Worm (Caenorhabditis elegans) whole organism, L3 larva: ENCODE measurements around the gene F21C10.3.

Experiments
- R02D3.7 ChIP-seq: fragments of 150-350 bp; optimal IDR thresholded peaks from 2 replicates; lab custom pipeline; 2014; ENCODE audit warnings: missing biosample characterization, missing genetic modification characterization
- ZK546.5 ChIP-seq: sonication (generic microtip); optimal IDR thresholded peaks from 2 replicates; lab custom pipeline; 2017; ENCODE audit warnings: missing biosample characterization, missing genetic modification characterization
- ama-1 ChIP-seq: fragments of 150-350 bp; optimal IDR thresholded peaks from 2 replicates; lab custom pipeline; 2018
- ceh-16 ChIP-seq: sonication (generic microtip); optimal IDR thresholded peaks from 2 replicates; lab custom pipeline; 2017; ENCODE audit warnings: missing biosample characterization, missing genetic modification characterization
- ceh-28 ChIP-seq: fragments of 150-350 bp; optimal IDR thresholded peaks from 2 replicates; lab custom pipeline; 2014; ENCODE audit warnings: missing biosample characterization, missing genetic modification reagents, missing genetic modification characterization
- ceh-82 ChIP-seq: fragments of 150-350 bp; optimal IDR thresholded peaks from 2 replicates; lab custom pipeline; 2014; ENCODE audit warnings: missing biosample characterization, missing genetic modification characterization
- ceh-9 ChIP-seq: sonication (generic microtip); optimal IDR thresholded peaks from 2 replicates; lab custom pipeline; 2018; ENCODE audit warnings: missing biosample characterization, missing genetic modification characterization
- daf-12 ChIP-seq: fragments of 150-350 bp; optimal IDR thresholded peaks from 2 replicates; lab custom pipeline; 2014; ENCODE audit warnings: missing biosample characterization, missing genetic modification reagents, missing genetic modification characterization
- egl-5 ChIP-seq: fragments of 150-350 bp; optimal IDR thresholded peaks from 2 replicates; lab custom pipeline; 2017; ENCODE audit warnings: missing biosample characterization, missing genetic modification reagents, missing genetic modification characterization, inconsistent platforms
- elt-1 ChIP-seq: fragments of 150-350 bp; optimal IDR thresholded peaks from 2 replicates; lab custom pipeline; 2014; ENCODE audit warnings: missing biosample characterization, missing genetic modification characterization
- elt-2 ChIP-seq: sonication (generic microtip); optimal IDR thresholded peaks from 2 replicates; lab custom pipeline; 2016; ENCODE audit warnings: missing genetic modification reagents, mild to moderate bottlenecking, missing genetic modification characterization, missing compliant biosample characterization
- elt-3 ChIP-seq, 3 experiments: fragments of 150-350 bp in 1 of 3; sonication (generic microtip) in 2 of 3; optimal IDR thresholded peaks; 2 replicates in 2 of 3; 4 replicates in 1 of 3; lab custom pipeline; 2014 to 2017; ENCODE audit warnings: missing biosample characterization in 3 of 3, missing genetic modification characterization in 3 of 3
- eor-1 ChIP-seq, 2 experiments: fragments of 150-350 bp; optimal IDR thresholded peaks; 2 replicates each; lab custom pipeline; 2014 to 2018; ENCODE audit warnings: missing biosample characterization in 2 of 2, missing genetic modification characterization in 2 of 2
- fkh-10 ChIP-seq: sonication (generic microtip); optimal IDR thresholded peaks from 2 replicates; lab custom pipeline; 2017; ENCODE audit warnings: missing biosample characterization, missing genetic modification reagents, missing genetic modification characterization
- fkh-2 ChIP-seq: fragments of 150-350 bp; optimal IDR thresholded peaks from 2 replicates; lab custom pipeline; 2014; ENCODE audit warnings: missing biosample characterization, missing genetic modification reagents, missing genetic modification characterization
- fos-1 ChIP-seq: fragments of 150-350 bp; optimal IDR thresholded peaks from 2 replicates; lab custom pipeline; 2014; ENCODE audit warnings: missing biosample characterization, missing genetic modification characterization
- jun-1 ChIP-seq: fragments of 150-350 bp; optimal IDR thresholded peaks from 2 replicates; lab custom pipeline; 2014; ENCODE audit warnings: missing biosample characterization, missing genetic modification reagents, missing genetic modification characterization
- lin-15B ChIP-seq: fragments of 150-350 bp; optimal IDR thresholded peaks from 2 replicates; lab custom pipeline; 2014; ENCODE audit warnings: missing biosample characterization, missing genetic modification characterization
- lin-39 ChIP-seq: fragments of 150-350 bp; optimal IDR thresholded peaks from 2 replicates; lab custom pipeline; 2018; ENCODE audit warnings: missing biosample characterization, missing genetic modification reagents, missing genetic modification characterization
- lsy-12 ChIP-seq: sonication (generic microtip); optimal IDR thresholded peaks from 2 replicates; lab custom pipeline; 2016; ENCODE audit warnings: mild to moderate bottlenecking, missing genetic modification characterization, missing compliant biosample characterization
- mdl-1 ChIP-seq: fragments of 150-350 bp; optimal IDR thresholded peaks from 2 replicates; lab custom pipeline; 2014; ENCODE audit warnings: missing biosample characterization, missing genetic modification characterization
- mml-1 ChIP-seq: fragments of 150-350 bp; sonication (generic microtip); optimal IDR thresholded peaks from 3 replicates; lab custom pipeline; 2014; ENCODE audit warnings: missing biosample characterization, missing genetic modification characterization
- nfya-1 ChIP-seq: sonication (generic microtip); optimal IDR thresholded peaks from 2 replicates; lab custom pipeline; 2017; ENCODE audit warnings: missing genetic modification characterization, mild to moderate bottlenecking, missing compliant biosample characterization, antibody characterized with exemption, moderate library complexity; ENCODE audit not compliant: insufficient read depth
- nhr-11 ChIP-seq: fragments of 150-350 bp; optimal IDR thresholded peaks from 2 replicates; lab custom pipeline; 2014; ENCODE audit warnings: missing biosample characterization, missing genetic modification characterization
- nhr-12 ChIP-seq: fragments of 150-350 bp; optimal IDR thresholded peaks from 2 replicates; lab custom pipeline; 2014; ENCODE audit warnings: missing biosample characterization, missing genetic modification characterization
- nhr-23 ChIP-seq: fragments of 150-350 bp; optimal IDR thresholded peaks from 2 replicates; lab custom pipeline; 2014; ENCODE audit warnings: missing biosample characterization, missing genetic modification reagents, missing genetic modification characterization
- nhr-237 ChIP-seq: fragments of 150-350 bp; optimal IDR thresholded peaks from 2 replicates; lab custom pipeline; 2014; ENCODE audit warnings: missing biosample characterization, missing genetic modification characterization
- nhr-25 ChIP-seq: sonication (generic microtip); optimal IDR thresholded peaks from 2 replicates; lab custom pipeline; 2017; ENCODE audit warnings: missing biosample characterization, missing genetic modification characterization
- nhr-43 ChIP-seq: sonication (generic microtip); optimal IDR thresholded peaks from 2 replicates; lab custom pipeline; 2016; ENCODE audit warnings: mild to moderate bottlenecking, missing genetic modification characterization, missing compliant biosample characterization; ENCODE audit not compliant: poor library complexity, severe bottlenecking
- nhr-67 ChIP-seq: fragments of 150-350 bp; optimal IDR thresholded peaks from 2 replicates; lab custom pipeline; 2014; ENCODE audit warnings: missing biosample characterization, missing genetic modification characterization
- nhr-76 ChIP-seq: fragments of 150-350 bp; sonication (generic microtip); optimal IDR thresholded peaks from 5 replicates; lab custom pipeline; 2014; ENCODE audit warnings: missing biosample characterization, missing genetic modification characterization
- nhr-77 ChIP-seq: fragments of 150-350 bp; optimal IDR thresholded peaks from 2 replicates; lab custom pipeline; 2014; ENCODE audit warnings: missing biosample characterization, missing genetic modification characterization
- pha-4 ChIP-seq: fragments of 150-350 bp; optimal IDR thresholded peaks from 2 replicates; lab custom pipeline; 2014; ENCODE audit warnings: missing biosample characterization, missing genetic modification reagents, missing genetic modification characterization
- pqm-1 ChIP-seq: fragments of 150-350 bp; optimal IDR thresholded peaks from 2 replicates; lab custom pipeline; 2017; ENCODE audit warnings: missing biosample characterization, missing genetic modification characterization, inconsistent platforms
- sea-2 ChIP-seq: fragments of 150-350 bp; sonication (generic microtip); optimal IDR thresholded peaks from 4 replicates; lab custom pipeline; 2014; ENCODE audit warnings: missing biosample characterization, missing genetic modification reagents, missing genetic modification characterization
- snpc-4 ChIP-seq: fragments of 150-350 bp; optimal IDR thresholded peaks from 2 replicates; lab custom pipeline; 2014; ENCODE audit warnings: missing biosample characterization, missing genetic modification characterization
- tbx-2 ChIP-seq: sonication (generic microtip); optimal IDR thresholded peaks from 2 replicates; lab custom pipeline; 2016; ENCODE audit warnings: mild to moderate bottlenecking, missing genetic modification characterization, missing compliant biosample characterization
- unc-39 ChIP-seq: sonication (generic microtip); optimal IDR thresholded peaks from 4 replicates; lab custom pipeline; 2017; ENCODE audit warnings: missing biosample characterization, missing genetic modification characterization
- unc-62 ChIP-seq: fragments of 150-350 bp; sonication (generic microtip); optimal IDR thresholded peaks from 4 replicates; lab custom pipeline; 2014; ENCODE audit warnings: missing biosample characterization, missing genetic modification reagents, missing genetic modification characterization
- ztf-11 ChIP-seq: fragments of 150-350 bp; optimal IDR thresholded peaks from 2 replicates; lab custom pipeline; 2014; ENCODE audit warnings: missing biosample characterization, missing genetic modification characterization
- ztf-4 ChIP-seq: fragments of 150-350 bp; optimal IDR thresholded peaks from 2 replicates; lab custom pipeline; 2014; ENCODE audit warnings: missing biosample characterization, missing genetic modification characterization

The F21C10.3 gene

DNA sequence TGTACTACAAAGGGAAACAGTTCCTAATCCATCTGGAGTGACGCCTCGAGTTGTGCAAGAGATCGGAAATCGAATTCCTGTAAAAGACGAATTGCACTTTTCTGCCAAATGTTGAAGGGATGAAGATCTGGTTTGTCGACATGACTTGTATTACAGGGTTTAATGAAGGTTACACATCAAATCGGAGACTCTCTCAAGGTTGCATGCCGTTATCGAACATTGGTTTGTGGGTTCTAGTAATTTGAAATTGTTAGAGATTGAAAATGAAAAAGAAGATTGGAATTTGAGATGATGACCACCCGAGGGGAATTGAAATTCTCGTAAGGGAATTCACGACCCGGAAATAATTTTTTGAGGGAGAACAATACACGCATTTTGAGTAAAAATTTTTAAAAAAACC, 38.4 kb downstream of the F21C10.3 start:
- TF ChIP-seq elt-1 (tag; lab: Kevin White, UChicago) (peak; percentile 73), nhr-23 (peak; percentile 23), elt-3 (tag; optimal IDR thresholded peaks at IDR 0.05; lab: Kevin White, UChicago) (no peak), nhr-25 (tag; lab: Kevin White, UChicago) (peak; percentile 76)

DNA sequence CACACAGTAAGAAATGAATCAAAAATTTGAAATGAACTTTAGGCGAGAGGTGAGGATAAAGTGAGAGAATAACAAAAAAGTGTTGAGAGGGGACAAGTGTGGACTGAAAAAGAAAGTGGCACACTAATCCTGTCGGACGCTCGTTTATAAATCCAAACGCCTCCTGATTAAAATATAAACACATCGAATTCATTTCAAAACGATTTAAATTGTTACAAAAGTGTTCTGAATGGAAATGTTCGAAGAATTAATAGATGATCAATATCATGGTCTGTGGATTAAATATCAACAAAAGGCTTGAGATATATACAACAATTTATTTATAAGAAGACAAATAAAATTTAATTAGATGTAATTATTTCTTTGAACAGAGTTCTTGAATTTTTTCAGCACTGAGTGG, 40.2 kb downstream of the F21C10.3 start, which contains the start of gene B0222.11:
Gene B0222.11 (minus strand): TSS at position 101 of the 400 bp plus-strand sequence.
- TF ChIP-seq elt-1 (tag; lab: Kevin White, UChicago) = no peak
- no peak for TF ChIP-seq nhr-67
- TF ChIP-seq fos-1 (tag; lab: Kevin White, UChicago) = no peak
- no peak for TF ChIP-seq eor-1 (tag; optimal IDR thresholded peaks at IDR 0.05; lab: Kevin White, UChicago)
- no peak for TF ChIP-seq sea-2 (GFP tag; lab: Kevin White, UChicago)

DNA sequence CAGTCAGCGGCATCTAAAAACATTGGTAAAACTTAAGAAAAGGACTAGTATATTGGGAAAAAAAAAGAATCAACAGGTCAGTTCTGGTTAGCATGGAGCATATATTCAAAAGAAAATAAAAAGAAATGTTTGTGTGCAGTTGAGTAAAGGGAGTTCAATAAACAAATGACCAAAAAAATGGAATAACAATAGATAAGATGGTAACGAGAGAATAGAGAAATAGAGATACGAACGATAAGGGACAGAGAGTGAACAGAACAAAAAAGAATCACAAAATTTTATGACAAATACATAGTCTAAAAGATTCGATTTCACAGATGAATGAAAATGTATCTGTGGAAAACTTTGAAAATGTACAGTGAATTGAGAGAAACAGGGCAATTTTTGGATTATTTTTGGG, 45.1 kb downstream of the F21C10.3 start, which contains the start of gene gad-3:
Gene gad-3 (minus strand): TSS at position 17 of the 400 bp plus-strand sequence.
- TF ChIP-seq ceh-28 (tag; lab: Kevin White, UChicago) (no peak), pqm-1 (tag; lab: Kevin White, UChicago) (peak; percentile 52), elt-2 (tag; lab: Kevin White, UChicago) (peak; percentile 63), ama-1 (lab: Kevin White, UChicago) (no peak), pha-4 (tag; lab: Kevin White, UChicago) (peak; percentile 52), lin-39 (no peak)
- TF ChIP-seq, all 47 proteins: peak for 3

DNA sequence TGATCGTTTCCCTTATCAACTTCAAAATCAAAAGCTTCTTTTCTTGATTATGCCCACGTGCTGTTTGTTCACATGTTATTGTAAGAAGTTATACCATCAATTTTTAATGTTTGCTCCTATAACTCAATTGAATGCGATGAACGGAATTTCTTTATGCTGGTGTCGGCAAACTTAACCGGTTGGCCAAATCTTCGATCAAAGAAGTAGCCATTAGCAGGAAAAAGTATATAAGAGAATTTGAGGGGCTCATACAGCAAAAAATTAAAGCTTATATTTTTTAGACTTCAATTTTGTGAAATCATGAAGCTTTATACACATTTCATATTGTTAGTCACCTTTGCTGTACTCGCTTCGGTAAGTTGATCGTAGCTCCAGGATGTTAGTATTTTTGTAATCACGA, 45.9 kb downstream of the F21C10.3 start, which contains the start of gene pqn-16:
Gene pqn-16 (plus strand): TSS at position 301 of the 400 bp plus-strand sequence.
- TF ChIP-seq ZK546.5 (tag; lab: Kevin White, UChicago) (no peak), mml-1 (tag; lab: Kevin White, UChicago) (no peak), nhr-237 (tag; lab: Kevin White, UChicago) (no peak), ama-1 (lab: Kevin White, UChicago) (no peak), fos-1 (tag; lab: Kevin White, UChicago) (no peak), tbx-2 (no peak), nhr-12 (tag; lab: Kevin White, UChicago) (no peak), fkh-2 (tag; lab: Kevin White, UChicago) (no peak), nhr-25 (tag; lab: Kevin White, UChicago) (no peak)

DNA sequence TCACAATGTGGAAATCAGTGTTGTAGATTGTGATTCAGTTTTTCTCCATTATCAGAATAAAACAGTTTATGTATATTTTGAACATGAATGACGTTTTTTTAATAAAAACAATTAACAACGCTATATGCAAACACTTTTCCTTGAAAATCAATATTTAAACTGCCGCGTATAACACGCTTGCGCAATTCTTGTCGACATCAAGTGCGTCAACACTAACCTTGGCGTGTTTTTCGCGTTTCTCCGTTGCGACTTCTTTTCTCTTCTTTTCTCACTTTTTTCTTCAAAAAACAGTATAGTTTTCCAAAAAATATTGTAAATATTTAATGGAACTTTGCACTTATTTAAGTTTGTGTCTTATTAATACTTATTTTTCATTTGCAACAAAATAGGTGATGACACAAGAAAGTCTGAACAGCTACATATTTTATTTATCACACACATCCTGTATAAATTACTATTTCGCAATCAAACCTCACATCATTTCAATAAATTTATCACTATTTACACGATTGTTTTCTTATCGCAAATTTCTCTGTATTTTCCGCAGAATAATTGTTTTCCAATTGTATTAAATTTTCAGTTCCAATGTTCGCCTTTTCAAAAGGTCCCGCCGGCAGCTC, 47.5 kb downstream of the F21C10.3 start, which contains the start of gene spas-1:
Gene spas-1 (plus strand): TSS at position 572 of the 620 bp plus-strand sequence.
- TF ChIP-seq pha-4 (tag; lab: Kevin White, UChicago) = peak; percentile 95
- TF ChIP-seq nhr-67 = no peak
- TF ChIP-seq unc-39 = no peak
- peak; percentile 37 for TF ChIP-seq elt-1 (tag; lab: Kevin White, UChicago)
- TF ChIP-seq nhr-77 (tag; lab: Kevin White, UChicago) = no peak
- no peak for TF ChIP-seq nhr-76 (tag; lab: Kevin White, UChicago)
- TF ChIP-seq fkh-2 (tag; lab: Kevin White, UChicago) = no peak
- peak; percentile 84 for TF ChIP-seq nhr-25 (tag; lab: Kevin White, UChicago)
- TF ChIP-seq lsy-12 = peak; percentile 73
- peak; percentile 73 for TF ChIP-seq pqm-1 (tag; lab: Kevin White, UChicago)
- peak; percentile 71 for TF ChIP-seq jun-1 (tag; lab: Kevin White, UChicago)
- TF ChIP-seq eor-1 (tag; optimal IDR thresholded peaks at IDR 0.05; lab: Kevin White, UChicago) = no peak
- peak; percentile 89 for TF ChIP-seq nhr-23
- peak; percentile 60 for TF ChIP-seq unc-62 (GFP tag; lab: Kevin White, UChicago)
- TF ChIP-seq sea-2 (GFP tag; lab: Kevin White, UChicago) = no peak
- no peak for TF ChIP-seq mdl-1 (tag; lab: Kevin White, UChicago)
- peak; percentile 88 for TF ChIP-seq snpc-4 (tag; lab: Kevin White, UChicago)
- peak; percentile 82 for TF ChIP-seq ceh-28 (tag; lab: Kevin White, UChicago)
- no peak for TF ChIP-seq nhr-12 (tag; lab: Kevin White, UChicago)
- no peak for TF ChIP-seq ztf-11 (tag; lab: Kevin White, UChicago)
- peak; percentile 67 for TF ChIP-seq egl-5 (tag; lab: Kevin White, UChicago)
- peak; percentile 71 for TF ChIP-seq elt-2 (tag; lab: Kevin White, UChicago)
- TF ChIP-seq nhr-11 = no peak
- TF ChIP-seq lin-15B (tag; lab: Kevin White, UChicago) = peak; percentile 88
- peak; percentile 19 for TF ChIP-seq ceh-82 (tag; lab: Kevin White, UChicago)
- peak; percentile 75 for TF ChIP-seq R02D3.7 (tag; lab: Kevin White, UChicago)
- no peak for TF ChIP-seq daf-12 (tag; lab: Kevin White, UChicago)
- TF ChIP-seq fkh-10 = no peak
- no peak for TF ChIP-seq nhr-237 (tag; lab: Kevin White, UChicago)
- TF ChIP-seq ama-1 (lab: Kevin White, UChicago) = peak; percentile 41
- TF ChIP-seq ztf-4 = no peak
- TF ChIP-seq nfya-1 (tag; lab: Kevin White, UChicago) = peak; percentile 85
- no peak for TF ChIP-seq ceh-9 (tag; lab: Kevin White, UChicago)
- peak; percentile 76 for TF ChIP-seq tbx-2
- TF ChIP-seq ceh-16 (tag; lab: Kevin White, UChicago) = no peak
- peak; percentile 77 for TF ChIP-seq nhr-43
